Fruit fly (Drosophila melanogaster) whole organism, embryonic: ENCODE data around the gene CG13309.
A peak's percentile ranks its signal among the peaks of the same experiment; 100 is the strongest.

Experiments used
- Bgb ChIP-seq: fragments of 200-800 bp; sonication (Bioruptor generic); IDR thresholded peaks from 2 replicates; pipeline ENCODE4 v1.3.6; 2022; ENCODE audit warnings: missing biosample characterization, missing genetic modification characterization; ENCODE audit not compliant: partially characterized antibody
- CG10565 ChIP-seq: fragments of 200-800 bp; sonication (Bioruptor generic); optimal IDR thresholded peaks from 3 replicates; lab custom pipeline; 2016; ENCODE audit warnings: missing biosample characterization, mild to moderate bottlenecking, missing genetic modification characterization
- CG10654 ChIP-seq: fragments of 200-800 bp; sonication (Bioruptor generic); optimal IDR thresholded peaks from 2 replicates; lab custom pipeline; 2016; ENCODE audit warnings: missing biosample characterization, missing genetic modification characterization
- CG13287 ChIP-seq: fragments of 200-800 bp; sonication (Bioruptor generic); IDR thresholded peaks from 2 replicates; pipeline ENCODE4 v1.3.6; 2022; ENCODE audit warnings: missing biosample characterization, missing genetic modification characterization; ENCODE audit not compliant: partially characterized antibody
- CG13894 ChIP-seq: fragments of 200-800 bp; sonication (Bioruptor generic); optimal IDR thresholded peaks from 3 replicates; lab custom pipeline; 2018; ENCODE audit warnings: missing biosample characterization, mild to moderate bottlenecking, missing genetic modification characterization, moderate library complexity
- CG16813 ChIP-seq: fragments of 200-800 bp; sonication (Bioruptor generic); IDR thresholded peaks from 3 replicates; pipeline ENCODE4 v1.3.6; 2022; ENCODE audit warnings: missing biosample characterization, missing genetic modification characterization; ENCODE audit not compliant: partially characterized antibody
- CG17186 ChIP-seq: fragments of 200-800 bp; sonication (Bioruptor generic); optimal IDR thresholded peaks from 3 replicates; lab custom pipeline; 2017; ENCODE audit warnings: missing biosample characterization, missing genetic modification reagents, missing genetic modification characterization
- CG17359 ChIP-seq: fragments of 200-800 bp; sonication (Bioruptor generic); optimal IDR thresholded peaks from 3 replicates; lab custom pipeline; 2018; ENCODE audit warnings: missing biosample characterization, mild to moderate bottlenecking, missing genetic modification characterization, moderate library complexity
- CG17385 ChIP-seq: fragments of 200-800 bp; sonication (Bioruptor generic); optimal IDR thresholded peaks from 3 replicates; lab custom pipeline; 2018; ENCODE audit warnings: missing biosample characterization, mild to moderate bottlenecking, missing genetic modification characterization
- CG18011 ChIP-seq: fragments of 200-800 bp; sonication (Bioruptor generic); optimal IDR thresholded peaks from 2 replicates; lab custom pipeline; 2017; ENCODE audit warnings: missing biosample characterization, missing genetic modification characterization, mild to moderate bottlenecking, moderate library complexity, missing genotype
- CG31365 ChIP-seq: fragments of 200-800 bp; sonication (Bioruptor generic); optimal IDR thresholded peaks from 2 replicates; lab custom pipeline; 2018; ENCODE audit warnings: missing biosample characterization, mild to moderate bottlenecking, missing genetic modification characterization
- CG31441 ChIP-seq: fragments of 200-800 bp; sonication (Bioruptor generic); IDR thresholded peaks from 2 replicates; pipeline ENCODE4 v1.3.6; 2022; ENCODE audit warnings: missing biosample characterization, missing genetic modification characterization
- CG3407 ChIP-seq: fragments of 200-800 bp; sonication (Bioruptor generic); optimal IDR thresholded peaks from 2 replicates; lab custom pipeline; 2018; ENCODE audit warnings: missing biosample characterization, mild to moderate bottlenecking, missing genetic modification characterization
- CG34224 ChIP-seq: fragments of 200-800 bp; sonication (Bioruptor generic); IDR thresholded peaks from 3 replicates; pipeline ENCODE4 v1.3.6; 2022; ENCODE audit warnings: missing biosample characterization, missing genetic modification characterization; ENCODE audit not compliant: partially characterized antibody
- CG4360 ChIP-seq: fragments of 200-800 bp; sonication (Bioruptor generic); IDR thresholded peaks from 2 replicates; pipeline ENCODE4 v1.3.6; 2022; ENCODE audit warnings: missing biosample characterization, missing genetic modification characterization
- CG5245 ChIP-seq: fragments of 200-800 bp; sonication (Bioruptor generic); optimal IDR thresholded peaks from 3 replicates; lab custom pipeline; 2016; ENCODE audit warnings: missing biosample characterization, missing genetic modification characterization
- CG5953 ChIP-seq: fragments of 200-800 bp; sonication (Bioruptor generic); IDR thresholded peaks from 2 replicates; pipeline ENCODE4 v1.3.6; 2022; ENCODE audit warnings: missing biosample characterization, missing genetic modification characterization
- CG7357 ChIP-seq: fragments of 200-800 bp; sonication (Bioruptor generic); IDR thresholded peaks from 3 replicates; pipeline ENCODE4 v1.3.6; 2022; ENCODE audit warnings: missing biosample characterization, missing genetic modification characterization
- CG9876 ChIP-seq: fragments of 200-800 bp; sonication (Bioruptor generic); optimal IDR thresholded peaks from 2 replicates; lab custom pipeline; 2016; ENCODE audit warnings: missing biosample characterization, missing genetic modification characterization
- Dbx ChIP-seq: fragments of 200-800 bp; sonication (Bioruptor generic); IDR thresholded peaks from 3 replicates; pipeline ENCODE4 v1.3.6; 2022; ENCODE audit warnings: missing biosample characterization, missing genetic modification characterization
- Dp ChIP-seq: fragments of 200-800 bp; sonication (Bioruptor generic); optimal IDR thresholded peaks from 2 replicates; lab custom pipeline; 2018; ENCODE audit warnings: missing biosample characterization, mild to moderate bottlenecking, missing genetic modification characterization, moderate library complexity
- Ets65A ChIP-seq: fragments of 200-800 bp; sonication (Bioruptor generic); peaks from one replicate; lab custom pipeline; 2016; ENCODE audit warnings: missing biosample characterization, missing genetic modification characterization
- MTF-1 ChIP-seq: fragments of 200-800 bp; sonication (Bioruptor generic); optimal IDR thresholded peaks from 2 replicates; lab custom pipeline; 2018; ENCODE audit warnings: missing biosample characterization, mild to moderate bottlenecking, missing genetic modification characterization, borderline replicate concordance
- Sox100B ChIP-seq: fragments of 200-800 bp; sonication (Bioruptor generic); optimal IDR thresholded peaks from 3 replicates; lab custom pipeline; 2018; ENCODE audit warnings: missing biosample characterization, mild to moderate bottlenecking, missing genetic modification characterization
- Sox102F ChIP-seq: fragments of 200-800 bp; sonication (Bioruptor generic); optimal IDR thresholded peaks from 2 replicates; lab custom pipeline; 2018; ENCODE audit warnings: missing biosample characterization, mild to moderate bottlenecking, missing genetic modification characterization, moderate library complexity
- Sry-δ ChIP-seq: fragments of 200-800 bp; sonication (Bioruptor generic); optimal IDR thresholded peaks from 2 replicates; lab custom pipeline; 2016; ENCODE audit warnings: missing biosample characterization, missing genetic modification characterization
- Trl ChIP-seq, 3 experiments: fragments of >200 bp in 2 of 3; fragments of 200-800 bp in 1 of 3; sonication (Bioruptor generic) in 1 of 3; optimal IDR thresholded peaks; 2 replicates in 1 of 3; 3 replicates in 2 of 3; lab custom pipeline; 2016 to 2017; ENCODE audit warnings: missing biosample characterization in 1 of 3, missing genetic modification characterization in 1 of 3
- ab ChIP-seq: fragments of 200-800 bp; sonication (Bioruptor generic); optimal IDR thresholded peaks from 2 replicates; lab custom pipeline; 2016; ENCODE audit warnings: missing biosample characterization, missing genetic modification characterization
- al ChIP-seq: fragments of 200-800 bp; sonication (Bioruptor generic); IDR thresholded peaks from 2 replicates; pipeline ENCODE4 v1.3.6; 2022; ENCODE audit warnings: missing biosample characterization, missing genetic modification characterization
- amos ChIP-seq: fragments of 200-800 bp; sonication (Bioruptor generic); IDR thresholded peaks from 2 replicates; pipeline ENCODE4 v1.3.6; 2022; ENCODE audit warnings: missing biosample characterization, missing genetic modification characterization; ENCODE audit not compliant: partially characterized antibody
- aop ChIP-seq: fragments of 200-800 bp; sonication (Bioruptor generic); IDR thresholded peaks from 2 replicates; pipeline ENCODE4 v1.3.6; 2022; ENCODE audit warnings: missing biosample characterization, missing genetic modification characterization
- bsh ChIP-seq, 2 experiments: fragments of 200-800 bp; sonication (Bioruptor generic); optimal IDR thresholded peaks; 2 replicates each; lab custom pipeline; 2017 to 2018; ENCODE audit warnings: mild to moderate bottlenecking in 2 of 2, missing biosample characterization in 2 of 2, missing genetic modification characterization in 2 of 2, moderate library complexity in 1 of 2
- cad ChIP-seq: fragments of >200 bp; optimal IDR thresholded peaks from 2 replicates; lab custom pipeline; 2017; ENCODE audit warnings: missing biosample characterization, missing genetic modification characterization
- cato ChIP-seq: fragments of 200-800 bp; sonication (Bioruptor generic); optimal IDR thresholded peaks from 2 replicates; lab custom pipeline; 2016; ENCODE audit warnings: missing biosample characterization, missing genetic modification characterization, borderline replicate concordance
- ems ChIP-seq: fragments of 200-800 bp; sonication (Bioruptor generic); optimal IDR thresholded peaks from 3 replicates; lab custom pipeline; 2016; ENCODE audit warnings: missing biosample characterization, missing genetic modification characterization
- esg ChIP-seq: fragments of 200-800 bp; sonication (Bioruptor generic); conservative IDR thresholded peaks from 2 replicates; pipeline ENCODE4 v1.3.6; 2022; ENCODE audit warnings: missing biosample characterization, missing genetic modification characterization
- fu2 ChIP-seq: fragments of 200-800 bp; sonication (Bioruptor generic); optimal IDR thresholded peaks from 2 replicates; lab custom pipeline; 2016; ENCODE audit warnings: missing biosample characterization, missing genetic modification characterization
- gem ChIP-seq: fragments of 200-800 bp; sonication (Bioruptor generic); optimal IDR thresholded peaks from 2 replicates; lab custom pipeline; 2019; ENCODE audit warnings: missing biosample characterization, mild to moderate bottlenecking, missing genetic modification characterization, moderate library complexity
- ind ChIP-seq: fragments of 200-800 bp; sonication (Bioruptor generic); optimal IDR thresholded peaks from 3 replicates; lab custom pipeline; 2016; ENCODE audit warnings: missing biosample characterization, missing genetic modification characterization
- insv ChIP-seq, 2 experiments: fragments of 200-800 bp; sonication (Bioruptor generic); optimal IDR thresholded peaks; 3 replicates each; lab custom pipeline; 2016 to 2018; ENCODE audit warnings: missing biosample characterization in 2 of 2, missing genetic modification characterization in 2 of 2
- inv ChIP-seq: fragments of 200-800 bp; sonication (Bioruptor generic); IDR thresholded peaks from 2 replicates; pipeline ENCODE4 v1.3.6; 2022; ENCODE audit warnings: missing biosample characterization, missing genetic modification characterization; ENCODE audit not compliant: partially characterized antibody
- jigr1 ChIP-seq: fragments of 200-800 bp; sonication (Bioruptor generic); IDR thresholded peaks from 3 replicates; pipeline ENCODE4 v1.3.6; 2022; ENCODE audit warnings: missing biosample characterization, missing genetic modification characterization
- knrl ChIP-seq: fragments of 200-800 bp; sonication (Bioruptor generic); IDR thresholded peaks from 3 replicates; pipeline ENCODE4 v1.3.6; 2022; ENCODE audit warnings: missing biosample characterization, missing genetic modification characterization; ENCODE audit not compliant: partially characterized antibody
- pita ChIP-seq: fragments of 200-800 bp; sonication (Bioruptor generic); optimal IDR thresholded peaks from 2 replicates; lab custom pipeline; 2017; ENCODE audit warnings: missing biosample characterization, mild to moderate bottlenecking, missing genetic modification characterization
- run ChIP-seq: fragments of 200-800 bp; sonication (Bioruptor generic); optimal IDR thresholded peaks from 3 replicates; lab custom pipeline; 2018; ENCODE audit warnings: missing biosample characterization, mild to moderate bottlenecking, missing genetic modification characterization
- scrt ChIP-seq: fragments of 200-800 bp; sonication (Bioruptor generic); optimal IDR thresholded peaks from 2 replicates; lab custom pipeline; 2018; ENCODE audit warnings: missing biosample characterization, mild to moderate bottlenecking, missing genetic modification characterization, moderate library complexity
- stc ChIP-seq: fragments of 200-800 bp; sonication (Bioruptor generic); IDR thresholded peaks from 2 replicates; pipeline ENCODE4 v1.3.6; 2022; ENCODE audit warnings: missing biosample characterization, missing genetic modification characterization
- unc-4 ChIP-seq: fragments of 200-800 bp; sonication (Bioruptor generic); IDR thresholded peaks from 2 replicates; pipeline ENCODE4 v1.3.6; 2022; ENCODE audit warnings: missing biosample characterization, missing genetic modification characterization; ENCODE audit not compliant: partially characterized antibody

CG13309 gene

dm6 chr3L:8772998-8773684 is 37.1 kb upstream of the CG13309 start (continued):
- TF ChIP-seq CG9876 (no peak), esg (GFP tag; lab: Robert Waterston, UW) (peak; percentile 68), Dp (GFP tag; lab: Kevin White, UChicago) (no peak), aop (GFP tag; lab: Robert Waterston, UW) (no peak), insv (GFP tag; optimal IDR thresholded peaks at IDR 0.05; lab: Kevin White, UChicago) (no peak), CG13894 (tag; lab: Kevin White, UChicago) (no peak), stc (GFP tag; lab: Robert Waterston, UW) (peak; percentile 76), CG18011 (GFP tag; lab: Kevin White, UChicago) (peak; percentile 2), CG17186 (GFP tag; lab: Kevin White, UChicago) (no peak), CG17385 (GFP tag; lab: Kevin White, UChicago) (peak; percentile 71), CG16813 (GFP tag; lab: Robert Waterston, UW) (no peak), scrt (GFP tag; lab: Kevin White, UChicago) (peak; percentile 34), bsh (GFP tag; optimal IDR thresholded peaks at IDR 0.05; lab: Kevin White, UChicago) (peak; percentile 27 to 93), Dbx (GFP tag; lab: Robert Waterston, UW) (no peak), CG7357 (GFP tag; lab: Robert Waterston, UW) (0 out of 3 replicates have a peak, but pooled peaks have one; percentile 32), cato (peak; percentile 60), CG4360 (GFP tag; lab: Robert Waterston, UW) (no peak), Sry-δ (GFP tag; lab: Kevin White, UChicago) (no peak), Bgb (GFP tag; lab: Robert Waterston, UW) (no peak), CG10565 (GFP tag; lab: Kevin White, UChicago) (no peak), Sox100B (GFP tag; lab: Kevin White, UChicago) (peak; percentile 74), ems (GFP tag; lab: Kevin White, UChicago) (no peak), MTF-1 (GFP tag; lab: Kevin White, UChicago) (no peak), fu2 (GFP tag; lab: Kevin White, UChicago) (no peak), jigr1 (GFP tag; lab: Robert Waterston, UW) (no peak), CG5245 (GFP tag; lab: Kevin White, UChicago) (peak; percentile 41), Trl (optimal IDR thresholded peaks at IDR 0.05; lab: Kevin White, UChicago) (no peak), Trl (GFP tag; optimal IDR thresholded peaks at IDR 0.05; lab: Kevin White, UChicago) (peak; percentile 7), unc-4 (GFP tag; lab: Robert Waterston, UW) (no peak), Sox102F (GFP tag; lab: Kevin White, UChicago) (peak; percentile 84), amos (GFP tag; lab: Robert Waterston, UW) (no peak), cad (no peak), CG34224 (GFP tag; lab: Robert Waterston, UW) (no peak), CG31441 (GFP tag; lab: Robert Waterston, UW) (peak; percentile 86), CG31365 (tag; lab: Kevin White, UChicago) (no peak), CG5953 (peak; percentile 56; the same call in 1 of the 2 replicates), Ets65A (GFP tag; lab: Kevin White, UChicago) (no peak), al (GFP tag; lab: Robert Waterston, UW) (no peak), CG13287 (GFP tag; lab: Robert Waterston, UW) (no peak), CG17359 (tag; lab: Kevin White, UChicago) (peak; percentile 79), CG3407 (GFP tag; lab: Kevin White, UChicago) (peak; percentile 53), pita (GFP tag; lab: Kevin White, UChicago) (no peak), ab (GFP tag; lab: Kevin White, UChicago) (no peak), ind (GFP tag; lab: Kevin White, UChicago) (peak; percentile 55), knrl (GFP tag; lab: Robert Waterston, UW) (0 out of 3 replicates have a peak, but pooled peaks have one; percentile 7), gem (peak; percentile 86), inv (GFP tag; lab: Robert Waterston, UW) (no peak), run (tag; lab: Kevin White, UChicago) (peak; percentile 57), CG10654 (GFP tag; lab: Kevin White, UChicago) (peak; percentile 51)
